Fruit fly (Drosophila melanogaster): Measurements from ENCODE around the gene hng3.

The hng3 gene

dm6 chr3L:711839-712553 is 43.3 kb downstream of the hng3 start, which contains the start of gene CG13896 (continued):
- peak; percentile 40 for TF ChIP-seq exex (tag; optimal IDR thresholded peaks at IDR 0.05)
- TF ChIP-seq fd64A (GFP tag; optimal IDR thresholded peaks at IDR 0.05), result no peak
- peak; percentile 58; the same call in 1 of the 2 replicates for TF ChIP-seq CG5953 (GFP tag; IDR thresholded peaks at IDR 0.05)
- peak; percentile 66 for TF ChIP-seq Atf6 (GFP tag; IDR thresholded peaks at IDR 0.05)
- no peak for TF ChIP-seq bowl (GFP tag; IDR thresholded peaks at IDR 0.05)
- TF ChIP-seq Dp (GFP tag; optimal IDR thresholded peaks at IDR 0.05), result peak; percentile 59
- TF ChIP-seq ro (GFP tag; IDR thresholded peaks at IDR 0.05), result no peak; the same call in none of the 2 replicates
- peak; percentile 62 for TF ChIP-seq CG3407 (GFP tag; optimal IDR thresholded peaks at IDR 0.05)
- peak; percentile 57; the same call in 1 of the 2 replicates for TF ChIP-seq klu (GFP tag; IDR thresholded peaks at IDR 0.05)
- TF ChIP-seq CG34422 (GFP tag; IDR thresholded peaks at IDR 0.05), result peak; percentile 82
- peak; percentile 62; the same call in 1 of the 3 replicates for TF ChIP-seq CG16813 (GFP tag; IDR thresholded peaks at IDR 0.05; ENCODE audit: partially characterized antibody)
- TF ChIP-seq Tbp (GFP tag; optimal IDR thresholded peaks at IDR 0.05), result peak; percentile 37
- TF ChIP-seq CG13424 (tag; optimal IDR thresholded peaks at IDR 0.05), result peak; percentile 75
- TF ChIP-seq pho (GFP tag; optimal IDR thresholded peaks at IDR 0.05), result peak; percentile 82
- TF ChIP-seq fru (optimal IDR thresholded peaks at IDR 0.05), result no peak
- peak; percentile 98 for TF ChIP-seq CG8290 (GFP tag; optimal IDR thresholded peaks at IDR 0.05)
- TF ChIP-seq CG8290 (tag; optimal IDR thresholded peaks at IDR 0.05), result peak; percentile 98 to 99
- peak; percentile 90 for TF ChIP-seq ase (GFP tag; IDR thresholded peaks at IDR 0.05)
- TF ChIP-seq CG34376 (GFP tag; optimal IDR thresholded peaks at IDR 0.05), result peak; percentile 69
- TF ChIP-seq CG31365 (tag; optimal IDR thresholded peaks at IDR 0.05), result peak; percentile 76
- no peak for TF ChIP-seq sim (GFP tag; IDR thresholded peaks at IDR 0.05)
- peak; percentile 82 for TF ChIP-seq CG4730 (GFP tag; IDR thresholded peaks at IDR 0.05)
- TF ChIP-seq cad (GFP tag; optimal IDR thresholded peaks at IDR 0.05), result no peak
- TF ChIP-seq CG11560 (tag; IDR thresholded peaks at IDR 0.05), result peak; percentile 78; the same call in 2 of the 3 replicates
- TF ChIP-seq CG13894 (tag; optimal IDR thresholded peaks at IDR 0.05), result peak; percentile 84
- peak; percentile 81 for TF ChIP-seq tgo (GFP tag; IDR thresholded peaks at IDR 0.05)
- peak; percentile 65 for TF ChIP-seq ewg (GFP tag; optimal IDR thresholded peaks at IDR 0.05)
- TF ChIP-seq br (optimal IDR thresholded peaks at IDR 0.05), result no peak
- peak; percentile 93 for TF ChIP-seq Mrtf (GFP tag; IDR thresholded peaks at IDR 0.05)
- TF ChIP-seq pros (GFP tag; optimal IDR thresholded peaks at IDR 0.05), result no peak
- TF ChIP-seq Aef1 (GFP tag; IDR thresholded peaks at IDR 0.05), result peak; percentile 75
- TF ChIP-seq pan (optimal IDR thresholded peaks at IDR 0.05), result no peak
- TF ChIP-seq pan (GFP tag; optimal IDR thresholded peaks at IDR 0.05 in 1 of 2, IDR thresholded peaks at IDR 0.05 in 1 of 2), result peak in 1 of 2 experiments; percentile 86
- TF ChIP-seq chif (GFP tag; optimal IDR thresholded peaks at IDR 0.05), result peak; percentile 88 to 96
- TF ChIP-seq CG11696 (GFP tag; IDR thresholded peaks at IDR 0.05), result no peak
- TF ChIP-seq Nf-YC (tag; optimal IDR thresholded peaks at IDR 0.05), result peak; percentile 63
- 0 out of 2 replicates have a peak, but pooled peaks have one; percentile 39 for TF ChIP-seq wor (GFP tag; IDR thresholded peaks at IDR 0.05)
- peak; percentile 72 for TF ChIP-seq CG12236 (GFP tag; optimal IDR thresholded peaks at IDR 0.05)
- TF ChIP-seq Sox100B (GFP tag; optimal IDR thresholded peaks at IDR 0.05), result peak; percentile 8
- peak; percentile 84 for TF ChIP-seq CoRest (tag; optimal IDR thresholded peaks at IDR 0.05)
- peak in 1 of 3 experiments; percentile 86 for TF ChIP-seq Stat92E (GFP tag; optimal IDR thresholded peaks at IDR 0.05)
- TF ChIP-seq CG11085 (GFP tag; IDR thresholded peaks at IDR 0.05), result peak; percentile 84
- TF ChIP-seq ara (GFP tag; IDR thresholded peaks at IDR 0.05), result 0 out of 2 replicates have a peak, but pooled peaks have one; percentile 39
- peak; percentile 14 for TF ChIP-seq CG4707 (GFP tag; optimal IDR thresholded peaks at IDR 0.05)
- TF ChIP-seq CG30020 (tag; optimal IDR thresholded peaks at IDR 0.05), result peak; percentile 52
- TF ChIP-seq repo (GFP tag; optimal IDR thresholded peaks at IDR 0.05), result peak; percentile 75
- peak; percentile 92 for TF ChIP-seq CG9932 (GFP tag; IDR thresholded peaks at IDR 0.05)
- no peak for TF ChIP-seq Dip2 (GFP tag; IDR thresholded peaks at IDR 0.05)
- peak; percentile 44 for TF ChIP-seq sqz (GFP tag; optimal IDR thresholded peaks at IDR 0.05)
- peak; percentile 79 for TF ChIP-seq tup (GFP tag; optimal IDR thresholded peaks at IDR 0.05)
- TF ChIP-seq CG7987 (GFP tag; optimal IDR thresholded peaks at IDR 0.05), result peak; percentile 90

Measured in whole organism, embryonic.